Fruit fly (Drosophila melanogaster): Measurements from ENCODE around the gene CG17300.

CG17300 gene

dm6 chr3L:13064935-13065334, 22.2 kb downstream of the CG17300 start:
- TF ChIP-seq EcR (GFP tag; optimal IDR thresholded peaks at IDR 0.05) (no peak), usp (GFP tag; optimal IDR thresholded peaks at IDR 0.05) (no peak), Dll (optimal IDR thresholded peaks at IDR 0.05) (no peak)

- TF ChIP-seq psq (optimal IDR thresholded peaks at IDR 0.05) (no peak), EcR (GFP tag; optimal IDR thresholded peaks at IDR 0.05) (no peak), CG8478 (optimal IDR thresholded peaks at IDR 0.05) (no peak), Dll (optimal IDR thresholded peaks at IDR 0.05) (no peak), pan (optimal IDR thresholded peaks at IDR 0.05) (no peak), usp (GFP tag; optimal IDR thresholded peaks at IDR 0.05) (no peak)
Measured at dm6 chr3L:13064346-13064745, 22.7 kb downstream of the CG17300 start.

dm6 chr3L:13062746-13063145, 24.3 kb downstream of the CG17300 start, which contains the start of gene CG34429:
Gene CG34429, plus strand, starts transcription at chr3L:13063046.
- TF ChIP-seq psq (optimal IDR thresholded peaks at IDR 0.05) (no peak), pan (optimal IDR thresholded peaks at IDR 0.05) (no peak), CG8478 (optimal IDR thresholded peaks at IDR 0.05) (no peak), Dll (optimal IDR thresholded peaks at IDR 0.05) (no peak)

dm6 chr3L:13061322-13061809, 25.7 kb downstream of the CG17300 start, which contains the start of the genes CG14115 and CG34428:
Gene CG14115, minus strand, starts transcription at chr3L:13061422.
Gene CG34428, plus strand, starts transcription at chr3L:13061759.
- TF ChIP-seq CG8478 (optimal IDR thresholded peaks at IDR 0.05) (no peak), psq (optimal IDR thresholded peaks at IDR 0.05) (no peak), usp (GFP tag; optimal IDR thresholded peaks at IDR 0.05) (no peak), Dll (optimal IDR thresholded peaks at IDR 0.05) (no peak), pan (optimal IDR thresholded peaks at IDR 0.05) (no peak), EcR (GFP tag; optimal IDR thresholded peaks at IDR 0.05) (no peak)

DNA sequence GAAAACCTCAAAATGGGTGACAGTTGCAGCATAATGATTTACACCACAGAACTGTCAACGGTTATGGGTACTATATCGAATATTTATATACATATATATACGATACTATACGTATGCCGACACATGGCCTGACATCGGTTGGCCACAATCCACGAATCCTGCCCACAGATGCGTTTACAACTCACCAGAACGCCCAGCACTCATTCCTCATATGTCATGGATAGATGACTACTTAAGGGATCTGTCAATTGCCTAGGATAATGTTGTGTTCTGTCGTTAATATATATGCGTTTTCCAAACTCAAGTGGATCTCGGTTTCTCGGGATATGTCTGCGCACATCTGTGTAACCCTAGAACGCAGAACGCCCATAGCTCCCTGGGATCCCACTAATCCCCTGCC, 28.7 kb downstream of the CG17300 start:
- no peak for TF ChIP-seq usp (GFP tag; optimal IDR thresholded peaks at IDR 0.05)
- TF ChIP-seq psq (optimal IDR thresholded peaks at IDR 0.05): no peak
- no peak for TF ChIP-seq CG8478 (optimal IDR thresholded peaks at IDR 0.05)

dm6 chr3L:13050675-13051202, 36.4 kb downstream of the CG17300 start:
- TF ChIP-seq Dll (optimal IDR thresholded peaks at IDR 0.05) (no peak), usp (GFP tag; optimal IDR thresholded peaks at IDR 0.05) (no peak), EcR (GFP tag; optimal IDR thresholded peaks at IDR 0.05) (no peak), CG8478 (optimal IDR thresholded peaks at IDR 0.05) (no peak), pan (optimal IDR thresholded peaks at IDR 0.05) (no peak), psq (optimal IDR thresholded peaks at IDR 0.05) (no peak)

- TF ChIP-seq CG8478 (optimal IDR thresholded peaks at IDR 0.05) (no peak), Dll (optimal IDR thresholded peaks at IDR 0.05) (no peak), usp (GFP tag; optimal IDR thresholded peaks at IDR 0.05) (no peak), EcR (GFP tag; optimal IDR thresholded peaks at IDR 0.05) (no peak), pan (optimal IDR thresholded peaks at IDR 0.05) (no peak), psq (optimal IDR thresholded peaks at IDR 0.05) (no peak)
Measured at dm6 chr3L:13049671-13050070, 37.4 kb downstream of the CG17300 start.

DNA sequence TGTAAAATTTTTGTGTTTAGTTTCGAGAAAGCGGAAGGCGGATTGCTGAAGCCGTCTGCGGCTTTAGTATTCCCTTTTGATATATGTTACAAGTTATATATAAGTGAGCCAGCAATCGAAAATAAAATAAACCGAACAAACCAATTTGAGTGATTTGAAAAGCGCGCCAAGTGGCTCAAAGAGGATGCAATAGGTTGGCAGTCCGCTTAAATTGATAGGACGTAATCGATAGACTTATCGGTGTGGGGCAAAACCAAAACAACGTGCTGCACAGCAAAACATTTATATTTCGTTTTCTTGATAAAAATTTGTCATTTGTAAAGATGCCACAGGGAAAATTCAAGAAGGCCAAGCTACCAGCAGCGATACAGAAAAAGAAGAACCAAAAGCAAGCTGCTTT, 40.3 kb downstream of the CG17300 start, which contains the start of gene CG11279:
Gene CG11279 (plus strand): TSS at position 220 of the 400 bp plus-strand sequence.
- TF ChIP-seq CG8478 (optimal IDR thresholded peaks at IDR 0.05) (no peak), usp (GFP tag; optimal IDR thresholded peaks at IDR 0.05) (no peak), EcR (GFP tag; optimal IDR thresholded peaks at IDR 0.05) (no peak), Dll (optimal IDR thresholded peaks at IDR 0.05) (no peak), psq (optimal IDR thresholded peaks at IDR 0.05) (no peak), pan (optimal IDR thresholded peaks at IDR 0.05) (no peak)

DNA sequence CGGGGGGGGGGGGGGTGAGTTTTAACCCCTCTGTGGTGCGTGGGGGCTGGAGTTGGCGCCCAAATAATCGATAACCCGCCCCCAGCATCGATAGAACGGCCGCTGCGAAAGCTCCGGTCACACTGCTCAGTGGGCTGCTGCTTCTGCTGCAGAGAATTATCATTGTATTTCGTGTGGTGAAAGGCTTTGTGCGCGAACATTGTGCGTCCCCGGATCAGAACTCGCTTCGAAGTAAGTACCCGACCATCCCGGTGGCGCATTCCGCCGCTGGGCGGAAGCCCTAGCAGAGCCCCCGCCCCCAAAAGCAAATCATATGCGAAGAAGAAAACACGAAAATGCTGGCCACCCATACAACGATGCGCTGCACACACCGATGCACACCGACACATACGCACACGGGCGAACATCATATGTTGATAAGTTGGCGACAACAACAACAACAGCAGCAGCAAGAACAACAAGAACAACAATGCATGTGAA, 42.7 kb downstream of the CG17300 start, which contains the start of gene Syx13:
Gene Syx13 (plus strand): TSS at position 100 of the 480 bp plus-strand sequence.
- TF ChIP-seq Dll (optimal IDR thresholded peaks at IDR 0.05) (no peak), usp (GFP tag; optimal IDR thresholded peaks at IDR 0.05) (no peak), CG8478 (optimal IDR thresholded peaks at IDR 0.05) (no peak)

DNA sequence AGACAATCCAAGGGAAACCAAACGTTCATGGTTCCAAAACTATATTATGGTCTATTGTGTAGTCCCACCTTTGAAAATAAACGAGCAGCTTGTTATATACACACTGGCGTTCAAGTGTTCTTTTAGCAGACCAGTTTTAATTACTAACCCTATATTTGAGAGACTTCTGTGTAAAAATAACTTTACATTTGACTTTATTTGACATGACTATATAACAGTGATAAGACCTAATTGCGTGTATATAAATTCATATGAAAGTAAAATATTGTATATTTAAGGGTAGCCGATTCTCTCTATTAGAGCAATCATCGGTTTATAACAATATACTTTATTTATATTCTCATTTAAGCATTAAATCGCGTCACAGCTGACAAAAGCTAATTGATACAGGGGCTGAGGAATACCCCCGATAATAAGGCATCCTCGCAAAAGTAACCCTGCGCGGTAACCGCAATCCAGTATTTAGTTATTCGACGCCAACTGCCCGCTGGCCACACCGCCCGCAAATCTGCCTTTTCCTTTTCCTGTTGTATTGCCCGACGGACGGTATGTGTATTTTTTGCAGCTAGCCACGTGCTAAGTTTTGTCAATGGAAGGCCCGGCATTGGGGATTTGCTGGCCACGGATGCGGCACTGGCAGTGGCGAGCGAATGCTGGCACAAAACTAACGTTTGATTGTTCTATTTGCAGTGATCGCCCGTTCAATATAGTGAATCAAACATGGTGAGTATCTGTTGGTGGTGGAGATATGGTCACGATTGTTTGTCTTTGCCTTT, 45.6 kb downstream of the CG17300 start, which contains the start of gene RpS4:
Gene RpS4 (plus strand): TSS at position 465 of the 776 bp plus-strand sequence.
- no peak for TF ChIP-seq pan (optimal IDR thresholded peaks at IDR 0.05)
- no peak for TF ChIP-seq psq (optimal IDR thresholded peaks at IDR 0.05)
- TF ChIP-seq CG8478 (optimal IDR thresholded peaks at IDR 0.05): no peak
- TF ChIP-seq usp (GFP tag; optimal IDR thresholded peaks at IDR 0.05): no peak
- TF ChIP-seq Dll (optimal IDR thresholded peaks at IDR 0.05): no peak

DNA sequence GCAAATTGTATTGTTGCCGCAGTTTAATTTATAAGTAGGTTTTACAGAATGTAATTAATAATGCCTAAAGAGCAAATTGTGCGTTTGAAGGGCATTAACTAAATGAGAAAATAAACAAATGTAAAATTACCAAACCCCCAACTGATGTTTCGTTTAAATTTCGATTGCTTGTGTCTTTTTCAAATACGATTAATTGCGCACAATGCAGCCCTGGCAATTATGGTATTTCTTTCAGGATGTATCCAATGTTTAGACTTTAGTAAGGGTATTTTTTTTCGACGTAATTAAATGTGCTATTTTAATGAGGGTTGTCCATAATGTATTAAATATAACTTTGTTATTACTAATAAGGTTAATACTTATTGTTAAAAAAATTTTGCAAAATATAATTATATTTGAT, 46.2 kb downstream of the CG17300 start:
- TF ChIP-seq usp (GFP tag; optimal IDR thresholded peaks at IDR 0.05): no peak
- TF ChIP-seq EcR (GFP tag; optimal IDR thresholded peaks at IDR 0.05): no peak
- no peak for TF ChIP-seq CG8478 (optimal IDR thresholded peaks at IDR 0.05)
- no peak for TF ChIP-seq psq (optimal IDR thresholded peaks at IDR 0.05)
- TF ChIP-seq pan (optimal IDR thresholded peaks at IDR 0.05): no peak

DNA sequence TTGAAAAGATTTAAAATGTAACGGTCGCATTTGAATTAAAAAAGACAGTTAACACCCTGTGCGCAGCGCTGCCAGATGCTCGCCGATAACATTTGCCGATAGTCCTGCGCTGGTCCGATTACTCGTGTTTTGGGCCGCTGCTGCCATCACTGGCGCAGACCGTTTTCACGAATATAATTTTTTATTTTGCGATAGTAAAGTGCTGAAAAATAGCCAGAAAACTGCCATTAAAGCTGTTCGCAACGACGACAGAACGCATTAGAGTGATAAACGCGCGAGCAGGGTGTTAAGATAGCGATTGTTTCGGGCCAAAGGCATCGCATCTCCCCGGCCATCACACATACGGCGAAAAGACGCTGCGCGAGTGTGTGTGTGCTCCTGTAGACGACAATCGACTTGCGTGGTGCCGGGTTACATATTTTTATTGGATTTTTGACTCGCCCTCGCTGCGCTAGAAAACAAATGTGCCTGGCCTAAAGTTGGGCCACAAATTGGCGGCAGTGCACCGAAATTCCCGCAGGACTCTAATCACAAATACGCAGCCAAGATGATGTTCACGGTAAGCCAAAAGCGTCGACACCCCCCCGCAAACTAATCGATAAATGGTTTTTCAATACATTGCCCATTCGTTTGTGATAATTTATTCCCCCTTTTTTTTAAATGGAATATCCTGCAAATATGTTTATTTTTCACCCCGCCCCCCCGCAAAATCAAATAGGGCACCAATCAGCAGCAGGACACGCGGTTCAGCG, 50.2 kb downstream of the CG17300 start, which contains the start of gene Srrm1:
Gene Srrm1 (plus strand): TSS at position 116 of the 752 bp plus-strand sequence.
- no peak for TF ChIP-seq Dll (optimal IDR thresholded peaks at IDR 0.05)
- TF ChIP-seq EcR (GFP tag; optimal IDR thresholded peaks at IDR 0.05): no peak
- TF ChIP-seq usp (GFP tag; optimal IDR thresholded peaks at IDR 0.05): no peak
- TF ChIP-seq pan (optimal IDR thresholded peaks at IDR 0.05): no peak
- no peak for TF ChIP-seq CG8478 (optimal IDR thresholded peaks at IDR 0.05)
- TF ChIP-seq psq (optimal IDR thresholded peaks at IDR 0.05): no peak
